Fruit fly (Drosophila melanogaster): ENCODE results near the gene Ugt37E1.

Gene Ugt37E1

dm6 chr2L:16815989-16816749, 19.8 kb downstream of the Ugt37E1 start, which contains the start of gene mdy (continued):
- TF ChIP-seq Neu2 (GFP tag; optimal IDR thresholded peaks at IDR 0.05; ENCODE audit: borderline replicate concordance) (no peak), CG8478 (optimal IDR thresholded peaks at IDR 0.05) (no peak), D19A (tag; optimal IDR thresholded peaks at IDR 0.05) (peak; percentile 37), Sry-β (GFP tag; optimal IDR thresholded peaks at IDR 0.05) (peak; percentile 99), salm (tag; optimal IDR thresholded peaks at IDR 0.05) (no peak), Tbp (GFP tag; optimal IDR thresholded peaks at IDR 0.05) (peak; percentile 4), Mad (GFP tag; optimal IDR thresholded peaks at IDR 0.05) (peak; percentile 50), CG4424 (GFP tag; optimal IDR thresholded peaks at IDR 0.05) (peak; percentile 63), emc (GFP tag; optimal IDR thresholded peaks at IDR 0.05) (no peak), TFAM (GFP tag; optimal IDR thresholded peaks at IDR 0.05) (no peak), cwo (GFP tag; optimal IDR thresholded peaks at IDR 0.05) (peak; percentile 35), eve (GFP tag; optimal IDR thresholded peaks at IDR 0.05) (peak in 1 of 2 experiments; percentile 45), unpg (GFP tag; optimal IDR thresholded peaks at IDR 0.05) (peak; percentile 50), CG31388 (GFP tag; optimal IDR thresholded peaks at IDR 0.05) (no peak), CG2129 (GFP tag; IDR thresholded peaks at IDR 0.05; ENCODE audit: partially characterized antibody) (no peak), yki (optimal IDR thresholded peaks at IDR 0.05) (no peak), sug (tag; optimal IDR thresholded peaks at IDR 0.05) (peak; percentile 29), sens (GFP tag) (peak; percentile 92), cato (GFP tag; optimal IDR thresholded peaks at IDR 0.05; ENCODE audit: borderline replicate concordance) (no peak), CG12299 (tag; optimal IDR thresholded peaks at IDR 0.05) (peak; percentile 37), onecut (GFP tag; IDR thresholded peaks at IDR 0.05) (peak; percentile 52), CG15269 (tag; optimal IDR thresholded peaks at IDR 0.05) (peak; percentile 45), Bdp1 (GFP tag; optimal IDR thresholded peaks at IDR 0.05) (peak; percentile 37), pfk (GFP tag; optimal IDR thresholded peaks at IDR 0.05) (no peak), so (GFP tag; IDR thresholded peaks at IDR 0.05) (no peak), wdn (GFP tag; IDR thresholded peaks at IDR 0.05) (peak; percentile 51; the same call in 1 of the 2 replicates), grau (tag; optimal IDR thresholded peaks at IDR 0.05) (peak; percentile 63), disco-r (GFP tag; optimal IDR thresholded peaks at IDR 0.05) (no peak), CG7839 (tag; optimal IDR thresholded peaks at IDR 0.05) (peak; percentile 44), CG3847 (GFP tag; IDR thresholded peaks at IDR 0.05) (peak; percentile 50; the same call in 1 of the 2 replicates), wek (GFP tag; optimal IDR thresholded peaks at IDR 0.05) (no peak), CG10462 (GFP tag; optimal IDR thresholded peaks at IDR 0.05) (peak; percentile 45), CG4404 (GFP tag; IDR thresholded peaks at IDR 0.05) (no peak), ken (GFP tag; IDR thresholded peaks at IDR 0.05) (peak; percentile 60; the same call in 1 of the 3 replicates), CG9215 (GFP tag; IDR thresholded peaks at IDR 0.05) (no peak), HmgZ (tag; optimal IDR thresholded peaks at IDR 0.05) (peak; percentile 55), tin (GFP tag; optimal IDR thresholded peaks at IDR 0.05) (peak; percentile 50), bsh (GFP tag; optimal IDR thresholded peaks at IDR 0.05) (peak in 1 of 2 experiments; percentile 51), CG10543 (GFP tag; optimal IDR thresholded peaks at IDR 0.05) (no peak), Gsc (GFP tag; IDR thresholded peaks at IDR 0.05) (no peak), CG15479 (GFP tag; optimal IDR thresholded peaks at IDR 0.05) (no peak), CG16779 (GFP tag; IDR thresholded peaks at IDR 0.05) (peak; percentile 22; the same call in 1 of the 2 replicates), CG3995 (GFP tag; optimal IDR thresholded peaks at IDR 0.05) (no peak), dimm (GFP tag; IDR thresholded peaks at IDR 0.05) (no peak), eyg (GFP tag; optimal IDR thresholded peaks at IDR 0.05) (no peak), run (tag; optimal IDR thresholded peaks at IDR 0.05) (no peak), Sry-δ (GFP tag; optimal IDR thresholded peaks at IDR 0.05) (peak; percentile 63), vvl (GFP tag; IDR thresholded peaks at IDR 0.05) (peak; percentile 75), CG6654 (GFP tag; optimal IDR thresholded peaks at IDR 0.05) (no peak), Dref (GFP tag; IDR thresholded peaks at IDR 0.05) (peak; percentile 73), Jarid2 (GFP tag; optimal IDR thresholded peaks at IDR 0.05) (no peak)

Data from whole organism, embryonic.